Fruit fly (Drosophila melanogaster) whole organism: ENCODE results near the gene EMC10.

Source experiments
- CG8478 ChIP-seq: fragments of >200 bp; optimal IDR thresholded peaks from 2 replicates; lab custom pipeline; 2018; ENCODE audit warnings: inconsistent platforms
- Dll ChIP-seq: fragments of >200 bp; optimal IDR thresholded peaks from 2 replicates; lab custom pipeline; 2017
- EcR ChIP-seq, 2 experiments: fragments of >200 bp; optimal IDR thresholded peaks; 2 replicates each; lab custom pipeline; 2017; ENCODE audit warnings: missing biosample characterization in 2 of 2, missing genetic modification characterization in 2 of 2, missing genetic modification reagents in 2 of 2
- pan ChIP-seq: fragments of >200 bp; optimal IDR thresholded peaks from 2 replicates; lab custom pipeline; 2017
- psq ChIP-seq: fragments of >200 bp; optimal IDR thresholded peaks from 2 replicates; lab custom pipeline; 2017
- usp ChIP-seq: fragments of >200 bp; optimal IDR thresholded peaks from 2 replicates; lab custom pipeline; 2017; ENCODE audit warnings: missing biosample characterization, missing genetic modification characterization, mixed read lengths

dm6 chr3L:21584683-21585082 is 10.8 kb downstream of the EMC10 start:
- no peak for TF ChIP-seq usp
- TF ChIP-seq psq = no peak
- TF ChIP-seq Dll = no peak
- TF ChIP-seq pan (lab: Kevin White, UChicago) = no peak
- no peak for TF ChIP-seq EcR (GFP tag; optimal IDR thresholded peaks at IDR 0.05; lab: Kevin White, UChicago)
- TF ChIP-seq CG8478 (lab: Kevin White, UChicago) = no peak
